Worm (Caenorhabditis elegans): ENCODE data around the gene sri-28.

ce11 chrII:3048378-3048777, at the start of gene sri-28:
- TF ChIP-seq lin-39 (tag; optimal IDR thresholded peaks at IDR 0.05) (no peak), nhr-12 (tag; optimal IDR thresholded peaks at IDR 0.05) (no peak), fos-1 (tag; optimal IDR thresholded peaks at IDR 0.05) (no peak), aly-2 (tag; optimal IDR thresholded peaks at IDR 0.05) (no peak), ama-1 (optimal IDR thresholded peaks at IDR 0.05) (no peak), Y55F3AM.14 (GFP tag; optimal IDR thresholded peaks at IDR 0.05) (no peak), mdl-1 (tag; optimal IDR thresholded peaks at IDR 0.05) (no peak), nhr-25 (tag; optimal IDR thresholded peaks at IDR 0.05) (no peak), skn-1 (tag; optimal IDR thresholded peaks at IDR 0.05) (no peak), dmd-4 (tag; optimal IDR thresholded peaks at IDR 0.05) (no peak)

Measured in whole organism, L2 larva.